Fruit fly (Drosophila melanogaster): ENCODE measurements around the gene Alms1b.

dm6 chrX:4671194-4671626, 40.5 kb upstream of the Alms1b start:
- no peak for TF ChIP-seq cnc (optimal IDR thresholded peaks at IDR 0.05)
- no peak for TF ChIP-seq Mnt (GFP tag; optimal IDR thresholded peaks at IDR 0.05)

All from whole organism, adult.